Fruit fly (Drosophila melanogaster): Measurements from ENCODE around the gene Nepl11.

DNA sequence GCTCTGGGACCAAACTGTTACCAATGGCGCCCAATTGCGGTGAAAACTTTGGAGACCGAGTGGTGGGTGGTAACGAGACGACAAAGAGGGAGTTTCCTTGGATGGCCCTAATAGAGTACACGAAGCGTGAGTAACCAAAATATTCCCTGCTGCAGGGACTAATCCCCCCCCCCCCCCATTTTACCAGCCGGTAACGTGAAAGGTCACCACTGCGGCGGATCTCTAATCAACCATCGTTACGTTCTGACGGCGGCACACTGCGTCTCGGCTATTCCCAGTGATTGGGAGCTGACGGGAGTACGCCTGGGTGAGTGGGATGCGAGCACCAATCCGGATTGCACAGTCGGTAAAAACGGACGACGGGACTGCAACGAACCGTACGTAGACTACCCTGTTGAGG is 14.1 kb upstream of the Nepl11 start:
- TF ChIP-seq CG11617 (GFP tag; optimal IDR thresholded peaks at IDR 0.05) (no peak), Clk (GFP tag; optimal IDR thresholded peaks at IDR 0.05) (no peak), Hr96 (GFP tag; optimal IDR thresholded peaks at IDR 0.05) (no peak), Crg-1 (GFP tag; optimal IDR thresholded peaks at IDR 0.05) (no peak), tj (GFP tag; optimal IDR thresholded peaks at IDR 0.05) (no peak), CG14711 (tag; optimal IDR thresholded peaks at IDR 0.05) (no peak), kay (GFP tag; ENCODE audit: borderline replicate concordance) (no peak), cnc (optimal IDR thresholded peaks at IDR 0.05) (no peak), cic (GFP tag; optimal IDR thresholded peaks at IDR 0.05) (no peak), CG7101 (tag; optimal IDR thresholded peaks at IDR 0.05) (no peak), CG5204 (GFP tag; optimal IDR thresholded peaks at IDR 0.05) (no peak), CG12768 (GFP tag; optimal IDR thresholded peaks at IDR 0.05) (no peak), ovo (GFP tag; optimal IDR thresholded peaks at IDR 0.05) (no peak), Mnt (GFP tag; optimal IDR thresholded peaks at IDR 0.05) (no peak)
